Worm (Caenorhabditis elegans): ENCODE measurements around the gene F08G2.5.

- TF ChIP-seq med-1 (GFP tag; optimal IDR thresholded peaks at IDR 0.05; ENCODE audit: insufficient read depth) (no peak), klf-2 (GFP tag; conservative IDR thresholded peaks at IDR 0.05) (no peak), ref-1 (GFP tag; conservative IDR thresholded peaks at IDR 0.05) (no peak), cog-1 (tag; optimal IDR thresholded peaks at IDR 0.05) (no peak), T22C8.4 (GFP tag; IDR thresholded peaks at IDR 0.05) (no peak)
These were observed 8.9 kb upstream of the F08G2.5 start for ce11 chrII:13842340-13842739.
